Worm (Caenorhabditis elegans): Measurements from ENCODE around the gene srz-83.

Gene srz-83

DNA sequence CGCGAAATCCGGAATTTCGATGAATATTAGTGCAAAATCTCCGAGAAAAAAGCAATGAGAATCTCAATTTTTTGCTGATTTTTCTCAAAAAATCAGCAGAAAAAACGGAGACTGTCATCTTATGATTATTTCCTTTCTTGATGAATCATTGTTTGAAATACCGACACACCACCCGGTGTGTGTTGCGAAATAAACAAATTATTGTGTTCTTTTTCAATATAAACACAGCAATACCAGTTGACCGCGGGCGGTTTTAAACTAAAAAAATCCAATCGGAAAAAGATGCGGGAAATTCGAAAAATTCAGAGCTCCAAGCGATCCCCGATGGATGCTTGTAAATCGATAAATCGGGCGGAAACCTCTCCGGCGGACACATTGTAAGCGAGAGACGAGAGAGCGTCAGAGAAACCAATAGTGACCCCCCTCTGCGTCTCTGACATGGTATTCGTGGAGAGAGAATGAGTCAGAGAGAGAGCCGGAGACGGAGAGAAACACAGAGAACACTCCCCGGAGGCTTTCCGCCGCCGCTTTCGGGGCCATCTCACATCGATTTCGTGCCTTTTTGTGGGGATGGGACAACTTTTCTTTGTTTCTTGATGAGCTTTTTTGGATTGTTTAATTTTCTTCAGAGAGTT is 11.3 kb downstream of the srz-83 start (continued):
- no peak for TF ChIP-seq pag-3 (tag; optimal IDR thresholded peaks at IDR 0.05; ENCODE audit: borderline replicate concordance, insufficient read depth)
- TF ChIP-seq Y116A8C.19 (tag; optimal IDR thresholded peaks at IDR 0.05; ENCODE audit: borderline replicate concordance): no peak
- no peak for TF ChIP-seq alr-1 (tag; optimal IDR thresholded peaks at IDR 0.05; ENCODE audit: borderline replicate concordance)
- TF ChIP-seq sup-37 (GFP tag; optimal IDR thresholded peaks at IDR 0.05): no peak
- peak; percentile 66 for TF ChIP-seq nhr-71 (tag; optimal IDR thresholded peaks at IDR 0.05)
- no peak for TF ChIP-seq snpc-4 (tag; optimal IDR thresholded peaks at IDR 0.05)
- TF ChIP-seq ceh-90 (tag; optimal IDR thresholded peaks at IDR 0.05): no peak
- TF ChIP-seq mab-9 (GFP tag; IDR thresholded peaks at IDR 0.05): no peak
- TF ChIP-seq egl-13 (tag; optimal IDR thresholded peaks at IDR 0.05): no peak
- no peak for TF ChIP-seq F16B12.6 (tag; optimal IDR thresholded peaks at IDR 0.05)
- TF ChIP-seq nhr-19 (GFP tag; conservative IDR thresholded peaks at IDR 0.05): peak; percentile 71
- TF ChIP-seq hlh-17 (GFP tag; optimal IDR thresholded peaks at IDR 0.05; ENCODE audit: borderline replicate concordance): no peak
- TF ChIP-seq mdl-1 (tag; optimal IDR thresholded peaks at IDR 0.05): peak in 1 of 2 experiments; percentile 4
- no peak for TF ChIP-seq fkh-4 (tag; optimal IDR thresholded peaks at IDR 0.05; ENCODE audit: borderline replicate concordance)
- peak; percentile 25 for TF ChIP-seq unc-86 (tag; optimal IDR thresholded peaks at IDR 0.05)
- peak; percentile 37 for TF ChIP-seq fkh-8 (tag; optimal IDR thresholded peaks at IDR 0.05)
- no peak for TF ChIP-seq ama-1 (optimal IDR thresholded peaks at IDR 0.05)
- TF ChIP-seq xbp-1 (tag; optimal IDR thresholded peaks at IDR 0.05): peak; percentile 28
- TF ChIP-seq elt-2 (tag; optimal IDR thresholded peaks at IDR 0.05): no peak
- TF ChIP-seq dpl-1 (GFP tag; optimal IDR thresholded peaks at IDR 0.05): peak; percentile 11 to 50 (median 32)
- TF ChIP-seq vab-15 (tag; optimal IDR thresholded peaks at IDR 0.05): no peak
- TF ChIP-seq lin-15B (tag; optimal IDR thresholded peaks at IDR 0.05): no peak
- no peak for TF ChIP-seq zag-1 (tag; optimal IDR thresholded peaks at IDR 0.05)
- TF ChIP-seq nhr-12 (tag; optimal IDR thresholded peaks at IDR 0.05): no peak
- no peak for TF ChIP-seq lir-3 (tag; optimal IDR thresholded peaks at IDR 0.05; ENCODE audit: poor library complexity)
- no peak for TF ChIP-seq unc-98 (GFP tag; IDR thresholded peaks at IDR 0.05)
- TF ChIP-seq grh-1 (GFP tag; IDR thresholded peaks at IDR 0.05): no peak
- TF ChIP-seq sox-4 (tag; optimal IDR thresholded peaks at IDR 0.05): no peak
- TF ChIP-seq snu-23 (GFP tag; optimal IDR thresholded peaks at IDR 0.05): peak; percentile 72
- peak; percentile 34 to 70 for TF ChIP-seq lsy-2 (tag; optimal IDR thresholded peaks at IDR 0.05)
- peak; percentile 61 to 71 for TF ChIP-seq efl-1 (optimal IDR thresholded peaks at IDR 0.05)
- TF ChIP-seq efl-1 (GFP tag; optimal IDR thresholded peaks at IDR 0.05 in 1 of 2): peak; percentile 49 to 96
- TF ChIP-seq fkh-10 (GFP tag; optimal IDR thresholded peaks at IDR 0.05): no peak
- no peak for TF ChIP-seq nhr-90 (tag; optimal IDR thresholded peaks at IDR 0.05; ENCODE audit: poor library complexity)
- TF ChIP-seq C34B4.2 (tag; optimal IDR thresholded peaks at IDR 0.05): no peak
- peak; percentile 38 for TF ChIP-seq tbx-2 (tag; optimal IDR thresholded peaks at IDR 0.05)
- TF ChIP-seq nhr-28 (tag; optimal IDR thresholded peaks at IDR 0.05): no peak
- no peak for TF ChIP-seq nhr-84 (tag; optimal IDR thresholded peaks at IDR 0.05)
- no peak for TF ChIP-seq unc-130 (tag; optimal IDR thresholded peaks at IDR 0.05)
- no peak for TF ChIP-seq ets-5 (GFP tag; IDR thresholded peaks at IDR 0.05)
- peak; percentile 40 for TF ChIP-seq dsc-1 (tag; optimal IDR thresholded peaks at IDR 0.05)
- no peak for TF ChIP-seq ztf-4 (tag; optimal IDR thresholded peaks at IDR 0.05)
- TF ChIP-seq ceh-8 (GFP tag; optimal IDR thresholded peaks at IDR 0.05): no peak
- TF ChIP-seq rnt-1 (tag; optimal IDR thresholded peaks at IDR 0.05): no peak
- no peak for TF ChIP-seq ceh-63 (GFP tag; optimal IDR thresholded peaks at IDR 0.05)
- TF ChIP-seq nhr-85 (tag): no peak
- TF ChIP-seq hpl-2 (GFP tag; optimal IDR thresholded peaks at IDR 0.05): no peak
- TF ChIP-seq egl-27 (tag; optimal IDR thresholded peaks at IDR 0.05): no peak
- TF ChIP-seq unc-30 (tag; optimal IDR thresholded peaks at IDR 0.05): no peak
- TF ChIP-seq aly-2 (tag; optimal IDR thresholded peaks at IDR 0.05): no peak
- peak; percentile 40 for TF ChIP-seq fos-1 (tag; optimal IDR thresholded peaks at IDR 0.05)
- TF ChIP-seq mef-2 (tag; optimal IDR thresholded peaks at IDR 0.05): no peak
- TF ChIP-seq pqm-1 (tag; optimal IDR thresholded peaks at IDR 0.05): no peak
